Fruit fly (Drosophila melanogaster) whole organism, embryonic: ENCODE results near the gene aru.

Source experiments
- Adf1 ChIP-seq: fragments of 200-800 bp; sonication (Bioruptor generic); IDR thresholded peaks from 2 replicates; pipeline ENCODE4 v1.3.6; 2022; ENCODE audit warnings: missing biosample characterization, missing genetic modification characterization
- Atf-2 ChIP-seq: fragments of 200-800 bp; sonication (Bioruptor generic); optimal IDR thresholded peaks from 2 replicates; lab custom pipeline; 2016; ENCODE audit warnings: missing biosample characterization, missing genetic modification characterization
- CG10147 ChIP-seq: fragments of 200-800 bp; sonication (Bioruptor generic); optimal IDR thresholded peaks from 2 replicates; lab custom pipeline; 2019; ENCODE audit warnings: missing biosample characterization, mild to moderate bottlenecking, missing genetic modification characterization, moderate library complexity
- CG10274 ChIP-seq: fragments of 200-800 bp; sonication (Bioruptor generic); optimal IDR thresholded peaks from 3 replicates; lab custom pipeline; 2017; ENCODE audit warnings: missing biosample characterization, mild to moderate bottlenecking, missing genetic modification characterization
- CG11093 ChIP-seq: fragments of 200-800 bp; sonication (Bioruptor generic); IDR thresholded peaks from 3 replicates; pipeline ENCODE4 v1.3.6; 2022; ENCODE audit warnings: missing biosample characterization, missing genetic modification characterization
- CG11723 ChIP-seq: fragments of 200-800 bp; sonication (Bioruptor generic); optimal IDR thresholded peaks from 2 replicates; lab custom pipeline; 2017; ENCODE audit warnings: missing biosample characterization, mild to moderate bottlenecking, missing genetic modification characterization
- CG12391 ChIP-seq: fragments of 200-800 bp; sonication (Bioruptor generic); optimal IDR thresholded peaks from 3 replicates; lab custom pipeline; 2018; ENCODE audit warnings: missing biosample characterization, mild to moderate bottlenecking, missing genetic modification characterization, moderate library complexity
- CG13894 ChIP-seq: fragments of 200-800 bp; sonication (Bioruptor generic); optimal IDR thresholded peaks from 3 replicates; lab custom pipeline; 2018; ENCODE audit warnings: missing biosample characterization, mild to moderate bottlenecking, missing genetic modification characterization, moderate library complexity
- CG15269 ChIP-seq: fragments of 200-800 bp; sonication (Bioruptor generic); optimal IDR thresholded peaks from 2 replicates; lab custom pipeline; 2018; ENCODE audit warnings: missing biosample characterization, mild to moderate bottlenecking, missing genetic modification characterization, moderate library complexity
- CG15601 ChIP-seq: fragments of 200-800 bp; sonication (Bioruptor generic); optimal IDR thresholded peaks from 3 replicates; lab custom pipeline; 2019; ENCODE audit warnings: missing biosample characterization, mild to moderate bottlenecking, missing genetic modification characterization, moderate library complexity
- CG15696 ChIP-seq: fragments of 200-800 bp; sonication (Bioruptor generic); optimal IDR thresholded peaks from 2 replicates; lab custom pipeline; 2019; ENCODE audit warnings: missing biosample characterization, mild to moderate bottlenecking, missing genetic modification characterization, moderate library complexity
- CG16815 ChIP-seq: fragments of 200-800 bp; sonication (Bioruptor generic); optimal IDR thresholded peaks from 3 replicates; lab custom pipeline; 2017; ENCODE audit warnings: missing biosample characterization, mild to moderate bottlenecking, missing genetic modification characterization
- CG17802 ChIP-seq: fragments of 200-800 bp; sonication (Bioruptor generic); optimal IDR thresholded peaks from 2 replicates; lab custom pipeline; 2018; ENCODE audit warnings: missing biosample characterization, mild to moderate bottlenecking, missing genetic modification characterization, moderate library complexity
- CG3065 ChIP-seq: fragments of 200-800 bp; sonication (Bioruptor generic); optimal IDR thresholded peaks from 2 replicates; lab custom pipeline; 2016; ENCODE audit warnings: missing biosample characterization, missing genetic modification characterization
- CG4282 ChIP-seq: fragments of 200-800 bp; sonication (Bioruptor generic); optimal IDR thresholded peaks from 2 replicates; lab custom pipeline; 2016; ENCODE audit warnings: missing biosample characterization, missing genetic modification characterization
- CG4328 ChIP-seq: fragments of 200-800 bp; sonication (Bioruptor generic); optimal IDR thresholded peaks from 3 replicates; lab custom pipeline; 2017; ENCODE audit warnings: missing biosample characterization, missing genetic modification reagents, missing genetic modification characterization
- CG4854 ChIP-seq: fragments of 200-800 bp; sonication (Bioruptor generic); optimal IDR thresholded peaks from 2 replicates; lab custom pipeline; 2016; ENCODE audit warnings: missing biosample characterization, missing genetic modification characterization, inconsistent platforms
- CG6765 ChIP-seq: fragments of 200-800 bp; sonication (Bioruptor generic); optimal IDR thresholded peaks from 3 replicates; lab custom pipeline; 2017; ENCODE audit warnings: missing biosample characterization, mild to moderate bottlenecking, missing genetic modification characterization
- CG7745 ChIP-seq: fragments of 200-800 bp; sonication (Bioruptor generic); optimal IDR thresholded peaks from 2 replicates; lab custom pipeline; 2018; ENCODE audit warnings: missing biosample characterization, mild to moderate bottlenecking, missing genetic modification characterization, moderate library complexity
- D19A ChIP-seq: fragments of 200-800 bp; optimal IDR thresholded peaks from 3 replicates; lab custom pipeline; 2019; ENCODE audit warnings: missing biosample characterization, mild to moderate bottlenecking, missing genetic modification characterization, moderate library complexity
- E2f2 ChIP-seq: fragments of 200-800 bp; sonication (Bioruptor generic); IDR thresholded peaks from 2 replicates; pipeline ENCODE4 v1.3.6; 2022; ENCODE audit warnings: missing biosample characterization, missing genetic modification characterization
- HHEX ChIP-seq: fragments of 200-800 bp; sonication (Bioruptor generic); optimal IDR thresholded peaks from 3 replicates; lab custom pipeline; 2017; ENCODE audit warnings: missing biosample characterization, mild to moderate bottlenecking, missing genetic modification characterization, missing genetic modification reagents
- HLH3B ChIP-seq: fragments of 200-800 bp; sonication (Bioruptor generic); IDR thresholded peaks from 2 replicates; pipeline ENCODE4 v1.3.6; 2022; ENCODE audit warnings: missing biosample characterization, missing genetic modification characterization
- Hr78 ChIP-seq, 2 experiments: fragments of 200-800 bp in 1 of 2; fragments of >200 bp in 1 of 2; sonication (Bioruptor generic) in 1 of 2; optimal IDR thresholded peaks; 2 replicates each; lab custom pipeline; 2017 to 2019; ENCODE audit warnings: missing biosample characterization in 2 of 2, missing genetic modification characterization in 2 of 2, mild to moderate bottlenecking in 1 of 2, moderate library complexity in 1 of 2
- Hsf ChIP-seq: fragments of 200-800 bp; sonication (Bioruptor generic); optimal IDR thresholded peaks from 3 replicates; lab custom pipeline; 2016; ENCODE audit warnings: missing biosample characterization, missing genetic modification characterization
- Nf-YC ChIP-seq: fragments of 200-800 bp; optimal IDR thresholded peaks from 3 replicates; lab custom pipeline; 2019; ENCODE audit warnings: missing biosample characterization, mild to moderate bottlenecking, missing genetic modification characterization, moderate library complexity
- NfI ChIP-seq: fragments of 200-800 bp; sonication (Bioruptor generic); optimal IDR thresholded peaks from 3 replicates; lab custom pipeline; 2018; ENCODE audit warnings: missing biosample characterization, mild to moderate bottlenecking, missing genetic modification characterization, moderate library complexity
- Poxn ChIP-seq: fragments of 200-800 bp; sonication (Bioruptor generic); IDR thresholded peaks from 2 replicates; pipeline ENCODE4 v1.3.6; 2022; ENCODE audit warnings: missing biosample characterization, missing genetic modification characterization
- Sry-β ChIP-seq: fragments of 200-800 bp; sonication (Bioruptor generic); optimal IDR thresholded peaks from 2 replicates; lab custom pipeline; 2018; ENCODE audit warnings: missing biosample characterization, mild to moderate bottlenecking, missing genetic modification characterization, moderate library complexity
- Usf ChIP-seq: fragments of 200-800 bp; sonication (Bioruptor generic); optimal IDR thresholded peaks from 2 replicates; lab custom pipeline; 2017; ENCODE audit warnings: missing genotype, missing biosample characterization, missing genetic modification characterization
- Vsx1 ChIP-seq: fragments of 200-800 bp; sonication (Bioruptor generic); optimal IDR thresholded peaks from 2 replicates; lab custom pipeline; 2017; ENCODE audit warnings: missing biosample characterization, mild to moderate bottlenecking, missing genetic modification characterization, missing genetic modification reagents
- ap ChIP-seq: fragments of 200-800 bp; sonication (Bioruptor generic); IDR thresholded peaks from 2 replicates; pipeline ENCODE4 v1.3.6; 2022; ENCODE audit warnings: missing biosample characterization, missing genetic modification characterization
- ato ChIP-seq: fragments of 200-800 bp; sonication (Bioruptor generic); IDR thresholded peaks from 2 replicates; pipeline ENCODE4 v1.3.6; 2022; ENCODE audit warnings: missing biosample characterization, missing genetic modification characterization; ENCODE audit not compliant: partially characterized antibody
- bab2 ChIP-seq: fragments of 200-800 bp; sonication (Bioruptor generic); optimal IDR thresholded peaks from 2 replicates; lab custom pipeline; 2016; ENCODE audit warnings: missing biosample characterization, missing genetic modification characterization
- bcd ChIP-seq: fragments of 200-800 bp; sonication (Bioruptor generic); optimal IDR thresholded peaks from 2 replicates; lab custom pipeline; 2017; ENCODE audit warnings: missing biosample characterization, mild to moderate bottlenecking, missing genetic modification characterization
- crc ChIP-seq: fragments of 200-800 bp; sonication (Bioruptor generic); optimal IDR thresholded peaks from 2 replicates; lab custom pipeline; 2016; ENCODE audit warnings: missing biosample characterization, missing genetic modification characterization
- danr ChIP-seq: fragments of 200-800 bp; sonication (Bioruptor generic); IDR thresholded peaks from 2 replicates; pipeline ENCODE4 v1.3.6; 2022; ENCODE audit warnings: missing biosample characterization, missing genetic modification characterization
- disco-r ChIP-seq: fragments of 200-800 bp; sonication (Bioruptor generic); optimal IDR thresholded peaks from 2 replicates; lab custom pipeline; 2016; ENCODE audit warnings: missing biosample characterization, missing genetic modification characterization
- fd64A ChIP-seq: fragments of 200-800 bp; sonication (Bioruptor generic); optimal IDR thresholded peaks from 3 replicates; lab custom pipeline; 2018; ENCODE audit warnings: missing biosample characterization, mild to moderate bottlenecking, missing genetic modification characterization
- ftz-f1 ChIP-seq: fragments of 200-800 bp; sonication (Bioruptor generic); optimal IDR thresholded peaks from 2 replicates; lab custom pipeline; 2016; ENCODE audit warnings: missing biosample characterization, missing genetic modification characterization
- fu2 ChIP-seq: fragments of 200-800 bp; sonication (Bioruptor generic); optimal IDR thresholded peaks from 2 replicates; lab custom pipeline; 2016; ENCODE audit warnings: missing biosample characterization, missing genetic modification characterization
- gcm2 ChIP-seq: fragments of 200-800 bp; sonication (Bioruptor generic); optimal IDR thresholded peaks from 2 replicates; lab custom pipeline; 2016; ENCODE audit warnings: missing biosample characterization, missing genetic modification characterization
- grau ChIP-seq: fragments of 200-800 bp; optimal IDR thresholded peaks from 3 replicates; lab custom pipeline; 2019; ENCODE audit warnings: missing biosample characterization, mild to moderate bottlenecking, missing genetic modification characterization, moderate library complexity
- mam ChIP-seq: fragments of 200-800 bp; sonication (Bioruptor generic); optimal IDR thresholded peaks from 3 replicates; lab custom pipeline; 2016; ENCODE audit warnings: missing biosample characterization, missing genetic modification characterization
- p53 ChIP-seq: fragments of 200-800 bp; sonication (Bioruptor generic); optimal IDR thresholded peaks from 2 replicates; lab custom pipeline; 2016; ENCODE audit warnings: missing biosample characterization, missing genetic modification characterization
- pros ChIP-seq: fragments of 200-800 bp; sonication (Bioruptor generic); optimal IDR thresholded peaks from 3 replicates; lab custom pipeline; 2019; ENCODE audit warnings: missing biosample characterization, mild to moderate bottlenecking, missing genetic modification characterization, moderate library complexity
- salm ChIP-seq: fragments of 200-800 bp; sonication (Bioruptor generic); optimal IDR thresholded peaks from 2 replicates; lab custom pipeline; 2018; ENCODE audit warnings: missing biosample characterization, mild to moderate bottlenecking, missing genetic modification characterization
- sob ChIP-seq: fragments of 200-800 bp; sonication (Bioruptor generic); IDR thresholded peaks from 2 replicates; pipeline ENCODE4 v1.3.6; 2022; ENCODE audit warnings: missing biosample characterization, missing genetic modification characterization
- sqz ChIP-seq: fragments of 200-800 bp; sonication (Bioruptor generic); optimal IDR thresholded peaks from 3 replicates; lab custom pipeline; 2018; ENCODE audit warnings: missing biosample characterization, mild to moderate bottlenecking, missing genetic modification characterization
- wdn ChIP-seq: fragments of 200-800 bp; sonication (Bioruptor generic); IDR thresholded peaks from 2 replicates; pipeline ENCODE4 v1.3.6; 2022; ENCODE audit warnings: missing biosample characterization, missing genetic modification characterization

Gene aru

dm6 chr2L:857897-858517, 10.1 kb downstream of the aru start (continued):
- TF ChIP-seq crc (GFP tag; lab: Kevin White, UChicago): peak; percentile 38
- peak; percentile 33 for TF ChIP-seq salm
- TF ChIP-seq Adf1: no peak
- TF ChIP-seq Hsf (GFP tag; lab: Kevin White, UChicago): peak; percentile 53
- peak; percentile 45 for TF ChIP-seq grau (tag; lab: Kevin White, UChicago)
- TF ChIP-seq Vsx1 (GFP tag; lab: Kevin White, UChicago): no peak
- no peak for TF ChIP-seq CG10274 (GFP tag; lab: Kevin White, UChicago)
- TF ChIP-seq pros: no peak
- TF ChIP-seq CG15601 (tag; lab: Kevin White, UChicago): peak; percentile 20
- TF ChIP-seq CG4282: no peak
- no peak for TF ChIP-seq gcm2 (GFP tag; lab: Kevin White, UChicago)
- peak; percentile 47; the same call in 1 of the 2 replicates for TF ChIP-seq E2f2 (GFP tag; lab: Robert Waterston, UW)
- TF ChIP-seq Hr78 (GFP tag; optimal IDR thresholded peaks at IDR 0.05; lab: Kevin White, UChicago): peak in 1 of 2 experiments; percentile 92
- peak; percentile 30 for TF ChIP-seq bab2 (GFP tag; lab: Kevin White, UChicago)
- no peak for TF ChIP-seq CG15696 (tag; lab: Kevin White, UChicago)
- TF ChIP-seq ato (GFP tag; lab: Robert Waterston, UW): no peak
- TF ChIP-seq CG7745: no peak
- no peak for TF ChIP-seq CG4328 (GFP tag; lab: Kevin White, UChicago)
- TF ChIP-seq fu2: peak; percentile 16
- peak; percentile 42 for TF ChIP-seq NfI (GFP tag; lab: Kevin White, UChicago)
- TF ChIP-seq CG16815 (GFP tag; lab: Kevin White, UChicago): no peak
- peak; percentile 30 for TF ChIP-seq HHEX (GFP tag; lab: Kevin White, UChicago)
- TF ChIP-seq HLH3B (GFP tag; lab: Robert Waterston, UW): peak; percentile 73
- TF ChIP-seq Atf-2: peak; percentile 33
- peak; percentile 16 for TF ChIP-seq D19A (tag; lab: Kevin White, UChicago)
- TF ChIP-seq sob (GFP tag; lab: Robert Waterston, UW): no peak
- TF ChIP-seq CG10147 (GFP tag; lab: Kevin White, UChicago): no peak
- peak; percentile 7 for TF ChIP-seq sqz (GFP tag; lab: Kevin White, UChicago)
- no peak for TF ChIP-seq Poxn (GFP tag; lab: Robert Waterston, UW)
- no peak for TF ChIP-seq wdn (GFP tag; lab: Robert Waterston, UW)
- no peak for TF ChIP-seq p53 (GFP tag; lab: Kevin White, UChicago)
- TF ChIP-seq CG6765 (GFP tag; lab: Kevin White, UChicago): no peak
- peak; percentile 73 for TF ChIP-seq CG15269 (tag; lab: Kevin White, UChicago)
- TF ChIP-seq CG12391 (tag; lab: Kevin White, UChicago): peak; percentile 74
- TF ChIP-seq Sry-β (GFP tag; lab: Kevin White, UChicago): no peak
- TF ChIP-seq Nf-YC (tag; lab: Kevin White, UChicago): no peak
- peak; percentile 59; the same call in 1 of the 2 replicates for TF ChIP-seq ap (GFP tag; lab: Robert Waterston, UW)
- no peak for TF ChIP-seq CG17802 (tag; lab: Kevin White, UChicago)
- TF ChIP-seq CG13894 (tag; lab: Kevin White, UChicago): no peak
- TF ChIP-seq CG11093 (GFP tag; lab: Robert Waterston, UW): peak; percentile 50; the same call in 2 of the 3 replicates
- TF ChIP-seq bcd (GFP tag; lab: Kevin White, UChicago): no peak
- TF ChIP-seq CG3065 (GFP tag; lab: Kevin White, UChicago): no peak
- no peak for TF ChIP-seq ftz-f1 (GFP tag; lab: Kevin White, UChicago)
- TF ChIP-seq disco-r (GFP tag; lab: Kevin White, UChicago): peak; percentile 57
- TF ChIP-seq danr (GFP tag; lab: Robert Waterston, UW): peak; percentile 39
- no peak for TF ChIP-seq fd64A (GFP tag; lab: Kevin White, UChicago)
- TF ChIP-seq CG11723 (GFP tag; lab: Kevin White, UChicago): no peak
- peak; percentile 57 for TF ChIP-seq mam (GFP tag; lab: Kevin White, UChicago)
- TF ChIP-seq CG4854: no peak
- TF ChIP-seq Usf (GFP tag; lab: Kevin White, UChicago): no peak
